Worm (Caenorhabditis elegans) whole organism, L4 larva: ENCODE measurements around the gene F45F2.11.

Experiments
- F10B5.3 ChIP-seq: sonication (generic microtip); optimal IDR thresholded peaks from 2 replicates; lab custom pipeline; 2016; ENCODE audit warnings: mild to moderate bottlenecking, missing genetic modification characterization, missing compliant biosample characterization
- F49E8.2 ChIP-seq: sonication (generic microtip); optimal IDR thresholded peaks from 2 replicates; lab custom pipeline; 2016; ENCODE audit warnings: missing compliant biosample characterization, mild to moderate bottlenecking, missing genetic modification characterization, borderline replicate concordance
- R02D3.7 ChIP-seq: fragments of 150-350 bp; sonication (generic microtip); optimal IDR thresholded peaks from 3 replicates; lab custom pipeline; 2014; ENCODE audit warnings: missing biosample characterization, missing genetic modification characterization
- T26A8.4 ChIP-seq: fragments of 200-800 bp; sonication (Bioruptor generic); IDR thresholded peaks from 2 replicates; pipeline ENCODE4 v1.3.6; 2022; ENCODE audit warnings: missing genetic modification characterization, missing compliant biosample characterization
- Y105C5A.15 ChIP-seq: fragments of 200-800 bp; sonication (Bioruptor generic); IDR thresholded peaks from 2 replicates; pipeline ENCODE4 v1.3.6; 2022; ENCODE audit warnings: missing genetic modification characterization, missing compliant biosample characterization
- ces-1 ChIP-seq: fragments of 150-350 bp; sonication (generic microtip); optimal IDR thresholded peaks from 4 replicates; lab custom pipeline; 2014; ENCODE audit warnings: missing biosample characterization, missing genetic modification reagents, missing genetic modification characterization
- ctbp-1 ChIP-seq: fragments of 200-800 bp; sonication (Bioruptor generic); IDR thresholded peaks from 2 replicates; pipeline ENCODE4 v1.3.6; 2022; ENCODE audit warnings: missing genetic modification reagents, missing genetic modification characterization, missing compliant biosample characterization
- daf-16 ChIP-seq, 3 experiments: sonication (generic microtip); optimal IDR thresholded peaks; 2 replicates each; lab custom pipeline; 2016 to 2017; ENCODE audit warnings: missing genetic modification characterization in 3 of 3, missing genetic modification reagents in 3 of 3, mild to moderate bottlenecking in 2 of 3, missing compliant biosample characterization in 2 of 3, missing biosample characterization in 1 of 3, moderate library complexity in 1 of 3
- daf-19 ChIP-seq: fragments of 200-800 bp; sonication (Bioruptor generic); conservative IDR thresholded peaks from 2 replicates; pipeline ENCODE4 v1.3.6; 2022; ENCODE audit warnings: missing genetic modification characterization, missing compliant biosample characterization
- daf-8 ChIP-seq: fragments of 200-800 bp; sonication (Bioruptor generic); IDR thresholded peaks from 2 replicates; pipeline ENCODE4 v1.3.6; 2022; ENCODE audit warnings: missing genetic modification characterization, missing compliant biosample characterization
- dmd-6 ChIP-seq: fragments of 200-800 bp; sonication (Bioruptor generic); IDR thresholded peaks from 2 replicates; pipeline ENCODE4 v1.3.6; 2022; ENCODE audit warnings: missing genetic modification reagents, missing genetic modification characterization, missing compliant biosample characterization
- dpl-1 ChIP-seq: fragments of 150-350 bp; optimal IDR thresholded peaks from 2 replicates; lab custom pipeline; 2014; ENCODE audit warnings: missing biosample characterization, missing genetic modification reagents, missing genetic modification characterization
- fos-1 ChIP-seq: fragments of 150-350 bp; optimal IDR thresholded peaks from 2 replicates; lab custom pipeline; 2014; ENCODE audit warnings: missing biosample characterization, missing genetic modification characterization
- hlh-11 ChIP-seq: fragments of 200-800 bp; sonication (Bioruptor generic); optimal IDR thresholded peaks from 2 replicates; lab custom pipeline; 2018; ENCODE audit warnings: mild to moderate bottlenecking, missing genetic modification characterization, missing compliant biosample characterization
- jun-1 ChIP-seq: fragments of 150-350 bp; optimal IDR thresholded peaks from 2 replicates; lab custom pipeline; 2014; ENCODE audit warnings: missing biosample characterization, missing genetic modification reagents, missing genetic modification characterization
- lin-1 ChIP-seq: fragments of 200-800 bp; sonication (Bioruptor generic); IDR thresholded peaks from 2 replicates; pipeline ENCODE4 v1.3.6; 2022; ENCODE audit warnings: missing genetic modification reagents, missing genetic modification characterization, missing compliant biosample characterization
- lin-15B ChIP-seq: fragments of 150-350 bp; sonication (generic microtip); optimal IDR thresholded peaks from 3 replicates; lab custom pipeline; 2014; ENCODE audit warnings: missing biosample characterization, missing genetic modification characterization
- lin-38 ChIP-seq: fragments of 200-800 bp; sonication (Bioruptor generic); IDR thresholded peaks from 2 replicates; pipeline ENCODE4 v1.3.6; 2022; ENCODE audit warnings: missing genetic modification reagents, missing genetic modification characterization, missing compliant biosample characterization
- lsy-2 ChIP-seq, 2 experiments: fragments of 150-350 bp in 1 of 2; sonication (generic microtip) in 1 of 2; optimal IDR thresholded peaks; 2 replicates each; lab custom pipeline; 2014 to 2017; ENCODE audit warnings: missing biosample characterization in 2 of 2, missing genetic modification characterization in 2 of 2
- madf-9 ChIP-seq: fragments of 200-800 bp; sonication (Bioruptor generic); conservative IDR thresholded peaks from 2 replicates; pipeline ENCODE4 v1.3.6; 2022; ENCODE audit warnings: missing genetic modification reagents, missing genetic modification characterization, missing compliant biosample characterization
- mdl-1 ChIP-seq, 2 experiments: fragments of 150-350 bp in 1 of 2; sonication (generic microtip) in 1 of 2; optimal IDR thresholded peaks; 2 replicates each; lab custom pipeline; 2014 to 2017; ENCODE audit warnings: missing biosample characterization in 2 of 2, missing genetic modification characterization in 2 of 2
- mep-1 ChIP-seq: fragments of 150-350 bp; sonication (generic microtip); optimal IDR thresholded peaks from 3 replicates; lab custom pipeline; 2014; ENCODE audit warnings: missing biosample characterization, missing genetic modification characterization
- mes-2 ChIP-seq: sonication (generic microtip); optimal IDR thresholded peaks from 2 replicates; lab custom pipeline; 2016; ENCODE audit warnings: missing genotype, mild to moderate bottlenecking, missing genetic modification characterization, missing compliant biosample characterization; ENCODE audit not compliant: poor library complexity, severe bottlenecking
- mxl-2 ChIP-seq: fragments of 200-800 bp; sonication (Bioruptor generic); conservative IDR thresholded peaks from 2 replicates; pipeline ENCODE4 v1.3.6; 2022; ENCODE audit warnings: missing genetic modification reagents, missing genetic modification characterization, missing compliant biosample characterization
- nhr-10 ChIP-seq: fragments of 150-350 bp; optimal IDR thresholded peaks from 2 replicates; lab custom pipeline; 2014; ENCODE audit warnings: missing biosample characterization, missing genetic modification characterization
- nhr-237 ChIP-seq: sonication (generic microtip); optimal IDR thresholded peaks from 2 replicates; lab custom pipeline; 2017; ENCODE audit warnings: missing biosample characterization, missing genetic modification characterization
- nhr-42 ChIP-seq: fragments of 200-800 bp; sonication (Bioruptor generic); IDR thresholded peaks from 2 replicates; pipeline ENCODE4 v1.3.6; 2022; ENCODE audit warnings: missing genetic modification characterization, missing compliant biosample characterization
- nhr-76 ChIP-seq: fragments of 150-350 bp; optimal IDR thresholded peaks from 2 replicates; lab custom pipeline; 2014; ENCODE audit warnings: missing biosample characterization, missing genetic modification characterization
- nhr-77 ChIP-seq: fragments of 150-350 bp; optimal IDR thresholded peaks from 2 replicates; lab custom pipeline; 2014; ENCODE audit warnings: missing biosample characterization, missing genetic modification characterization
- php-3 ChIP-seq: fragments of 200-800 bp; sonication (Bioruptor generic); IDR thresholded peaks from 2 replicates; pipeline ENCODE4 v1.3.6; 2022; ENCODE audit warnings: missing genetic modification reagents, missing genetic modification characterization, missing compliant biosample characterization
- rbr-2 ChIP-seq: sonication (generic microtip); optimal IDR thresholded peaks from 2 replicates; lab custom pipeline; 2016; ENCODE audit warnings: missing genotype, missing genetic modification characterization, missing compliant biosample characterization
- saeg-2 ChIP-seq: fragments of 200-800 bp; sonication (Bioruptor generic); IDR thresholded peaks from 2 replicates; pipeline ENCODE4 v1.3.6; 2022; ENCODE audit warnings: missing genetic modification reagents, missing genetic modification characterization, missing compliant biosample characterization
- set-16 ChIP-seq: fragments of 200-800 bp; sonication (Bioruptor generic); IDR thresholded peaks from 2 replicates; pipeline ENCODE4 v1.3.6; 2022; ENCODE audit warnings: missing genetic modification reagents, missing genetic modification characterization, missing compliant biosample characterization
- zip-11 ChIP-seq: fragments of 200-800 bp; sonication (Bioruptor generic); IDR thresholded peaks from 2 replicates; pipeline ENCODE4 v1.3.6; 2022; ENCODE audit warnings: missing genetic modification characterization, missing compliant biosample characterization

Gene F45F2.11

DNA sequence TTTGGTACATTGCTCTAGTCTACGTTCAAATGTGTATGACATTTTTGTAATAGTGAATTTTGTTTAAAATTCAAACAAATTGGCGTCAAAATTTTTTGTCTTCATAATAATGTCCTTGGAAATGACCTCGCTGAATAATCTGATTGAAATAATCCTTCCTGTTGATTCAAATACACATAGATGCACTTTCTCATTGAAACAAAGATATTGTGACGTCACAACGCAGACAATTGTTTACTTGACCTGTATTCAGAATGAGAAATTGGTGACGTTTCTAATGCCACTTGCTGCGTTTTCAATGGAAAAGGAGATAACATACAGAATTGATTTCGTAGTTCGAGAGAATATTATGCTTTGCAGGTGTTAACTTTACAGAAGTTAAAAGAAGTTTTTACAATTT lies 13.2 kb upstream of the F45F2.11 start:
- TF ChIP-seq lsy-2 (tag; optimal IDR thresholded peaks at IDR 0.05; lab: Kevin White, UChicago) (no peak), mdl-1 (tag; optimal IDR thresholded peaks at IDR 0.05; lab: Kevin White, UChicago) (no peak), madf-9 (no peak), daf-16 (GFP tag; optimal IDR thresholded peaks at IDR 0.05; lab: Kevin White, UChicago) (no peak), daf-16 (tag; optimal IDR thresholded peaks at IDR 0.05; lab: Kevin White, UChicago) (no peak), lin-1 (GFP tag; lab: Robert Waterston, UW) (no peak), dmd-6 (no peak), hlh-11 (tag; lab: Kevin White, UChicago) (no peak), Y105C5A.15 (no peak), mes-2 (tag; lab: Kevin White, UChicago) (no peak), ctbp-1 (GFP tag; lab: Robert Waterston, UW) (no peak), nhr-77 (no peak)
- TF ChIP-seq, all 104 proteins: peak for 0

DNA sequence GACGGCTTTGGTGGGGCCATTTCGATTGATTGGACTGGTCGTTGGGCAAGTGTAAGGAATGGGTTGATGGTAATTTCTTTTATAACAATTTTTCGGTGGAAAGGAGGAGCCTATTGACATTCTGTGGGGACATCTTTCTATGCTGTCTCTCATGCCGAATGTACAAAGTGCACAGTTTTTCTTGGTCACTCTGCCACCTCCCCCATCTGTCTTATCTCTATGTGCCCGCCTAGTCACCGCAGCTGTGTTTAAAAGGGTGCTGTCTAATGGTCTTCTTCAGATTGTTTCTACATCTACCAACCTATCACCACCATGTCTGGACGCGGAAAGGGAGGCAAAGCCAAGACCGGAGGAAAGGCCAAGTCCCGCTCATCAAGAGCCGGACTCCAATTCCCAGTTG lies 12.4 kb upstream of the F45F2.11 start, which contains the start of the genes his-8 and his-7:
Gene his-8, minus strand, starts transcription at position 20 of the 400 bp plus-strand sequence.
Gene his-7, plus strand, starts transcription at position 313 of the 400 bp plus-strand sequence.
- TF ChIP-seq set-16 (GFP tag; lab: Robert Waterston, UW) = peak; percentile 37; the same call in 1 of the 2 replicates

DNA sequence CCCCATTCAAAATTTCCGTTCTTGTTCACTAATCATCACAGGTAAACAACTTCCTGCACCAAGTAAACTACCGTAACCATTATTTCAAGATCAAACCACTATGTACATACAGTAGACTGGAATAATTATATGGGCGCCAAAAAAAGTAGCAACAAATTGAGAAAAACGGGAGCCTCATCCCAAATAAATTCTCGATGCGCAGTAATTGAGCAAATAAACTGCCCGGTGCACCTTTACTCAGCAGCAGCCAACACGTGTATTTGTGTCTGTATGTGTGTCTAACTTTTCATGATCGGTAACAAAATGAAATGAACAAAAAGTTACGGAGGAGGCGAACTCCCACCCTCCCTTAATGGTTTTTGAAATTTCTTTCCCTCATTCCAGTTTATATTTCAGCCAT lies 8.5 kb upstream of the F45F2.11 start, which contains the start of gene otpl-5:
Gene otpl-5, plus strand, starts transcription at position 301 of the 400 bp plus-strand sequence.
- TF ChIP-seq T26A8.4 (GFP tag; lab: Robert Waterston, UW) = no peak
- no peak for TF ChIP-seq ces-1 (GFP tag; lab: Kevin White, UChicago)
- TF ChIP-seq lin-38 (GFP tag; lab: Robert Waterston, UW) = no peak
- TF ChIP-seq mxl-2 (GFP tag; lab: Robert Waterston, UW) = no peak
- TF ChIP-seq nhr-42 (GFP tag; lab: Robert Waterston, UW) = no peak
- TF ChIP-seq F49E8.2 (tag; lab: Kevin White, UChicago) = no peak
- TF ChIP-seq nhr-10 (tag; lab: Kevin White, UChicago) = no peak
- TF ChIP-seq fos-1 (tag; lab: Kevin White, UChicago) = no peak
- no peak for TF ChIP-seq daf-8 (GFP tag; lab: Robert Waterston, UW)
- no peak for TF ChIP-seq daf-19 (GFP tag; lab: Robert Waterston, UW)
- no peak for TF ChIP-seq jun-1 (tag; lab: Kevin White, UChicago)
- TF ChIP-seq nhr-76 (tag; lab: Kevin White, UChicago) = no peak
- no peak for TF ChIP-seq F10B5.3
- TF ChIP-seq rbr-2 (tag; lab: Kevin White, UChicago) = no peak
- no peak for TF ChIP-seq lin-15B (tag; lab: Kevin White, UChicago)
- no peak for TF ChIP-seq mep-1 (tag; lab: Kevin White, UChicago)

DNA sequence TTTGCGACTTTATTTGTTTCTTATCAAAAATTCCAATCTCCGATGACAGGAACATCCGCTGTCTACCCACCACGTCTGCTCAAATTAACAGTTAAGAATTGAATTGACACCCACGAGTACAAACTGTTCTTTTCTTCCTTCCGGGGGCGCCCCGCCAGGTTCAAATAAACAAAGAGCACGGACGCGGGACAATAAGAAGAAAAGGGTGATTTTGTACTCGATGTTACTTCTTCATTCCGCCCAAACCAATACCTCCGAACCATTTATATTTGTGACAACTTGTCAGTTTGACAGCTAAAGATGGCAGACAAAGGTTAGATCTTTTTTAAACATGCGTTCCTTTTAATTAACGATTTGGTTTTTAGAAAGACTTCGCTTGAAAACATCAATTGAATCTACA lies 5.1 kb upstream of the F45F2.11 start, which contains the start of gene otpl-6:
Gene otpl-6, plus strand, starts transcription at position 301 of the 400 bp plus-strand sequence.
- TF ChIP-seq dmd-6 = 0 out of 2 replicates have a peak, but pooled peaks have one; percentile 12
- TF ChIP-seq php-3 (GFP tag; lab: Robert Waterston, UW) = no peak
- no peak for TF ChIP-seq nhr-10 (tag; lab: Kevin White, UChicago)
- TF ChIP-seq nhr-237 (tag; lab: Kevin White, UChicago) = no peak
- TF ChIP-seq zip-11 (GFP tag; lab: Robert Waterston, UW) = no peak

DNA sequence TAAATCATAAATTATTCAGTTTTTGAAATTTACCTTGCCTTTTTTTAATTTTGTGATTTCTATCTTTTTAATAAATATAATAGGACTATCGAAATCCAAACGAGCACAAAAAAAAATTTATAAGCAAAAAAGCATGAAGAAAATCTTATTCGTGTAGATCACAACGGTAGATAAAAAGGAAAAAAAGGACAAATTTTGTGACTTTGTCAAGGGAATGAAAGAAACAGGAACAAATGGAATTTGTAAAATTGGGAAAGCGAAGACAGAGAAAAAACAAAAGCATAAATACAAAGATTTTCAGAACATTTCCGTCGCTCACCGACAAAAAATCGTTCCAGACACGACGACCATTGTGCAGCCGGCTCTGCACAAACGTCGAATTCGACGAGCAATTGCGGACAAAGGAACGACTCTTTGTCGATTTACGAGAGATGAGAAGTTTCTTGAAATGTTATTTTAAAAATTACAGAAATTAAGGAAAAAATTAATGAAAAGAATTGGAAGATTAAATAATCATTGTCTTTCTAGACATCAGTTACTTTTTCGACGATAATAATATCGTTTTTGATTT lies 1.8 kb downstream of the F45F2.11 start, which contains the start of gene F45F2.10:
Gene F45F2.10, minus strand, starts transcription at position 51 of the 571 bp plus-strand sequence.
- peak; percentile 45 for TF ChIP-seq mes-2 (tag; lab: Kevin White, UChicago)
- peak; percentile 26 for TF ChIP-seq dpl-1 (GFP tag; lab: Kevin White, UChicago)
- TF ChIP-seq saeg-2 (GFP tag; lab: Robert Waterston, UW) = no peak
- peak; percentile 41 for TF ChIP-seq R02D3.7 (tag; lab: Kevin White, UChicago)
- no peak for TF ChIP-seq php-3 (GFP tag; lab: Robert Waterston, UW)
- TF ChIP-seq, all 104 proteins: peak for 3
